Worm (Caenorhabditis elegans): ENCODE data around the gene srh-75.

- TF ChIP-seq nfya-2 (GFP tag; IDR thresholded peaks at IDR 0.05) (no peak), ceh-27 (GFP tag; optimal IDR thresholded peaks at IDR 0.05) (no peak), ztf-28 (GFP tag; IDR thresholded peaks at IDR 0.05) (no peak), lag-1 (GFP tag; IDR thresholded peaks at IDR 0.05) (no peak), unc-62 (GFP tag; optimal IDR thresholded peaks at IDR 0.05) (no peak), B0019.2 (GFP tag; conservative IDR thresholded peaks at IDR 0.05) (no peak), unc-130 (GFP tag; optimal IDR thresholded peaks at IDR 0.05) (no peak), ceh-79 (tag; optimal IDR thresholded peaks at IDR 0.05) (no peak), snpc-4 (GFP tag; optimal IDR thresholded peaks at IDR 0.05) (no peak), snpc-4 (tag; optimal IDR thresholded peaks at IDR 0.05) (no peak), nhr-90 (tag; optimal IDR thresholded peaks at IDR 0.05) (no peak), B0336.3 (GFP tag; IDR thresholded peaks at IDR 0.05) (no peak), lin-35 (GFP tag; optimal IDR thresholded peaks at IDR 0.05) (no peak), fkh-3 (tag; optimal IDR thresholded peaks at IDR 0.05) (no peak), F33H1.4 (GFP tag; IDR thresholded peaks at IDR 0.05) (no peak)
These were observed 47.5 kb upstream of the srh-75 start for ce11 chrV:11104408-11104807.
